Worm (Caenorhabditis elegans): ENCODE results near the gene parn-1.

ce11 chrV:12661619-12662018 lies 33.4 kb downstream of the parn-1 start, which contains the start of gene W05B10.3:
- no peak for TF ChIP-seq bed-1 (GFP tag; IDR thresholded peaks at IDR 0.05)
- TF ChIP-seq T07F8.4 (tag; optimal IDR thresholded peaks at IDR 0.05): no peak
- TF ChIP-seq ama-1 (optimal IDR thresholded peaks at IDR 0.05): no peak
- TF ChIP-seq ama-1 (GFP tag; optimal IDR thresholded peaks at IDR 0.05): no peak
- TF ChIP-seq Y53F4B.3 (GFP tag; IDR thresholded peaks at IDR 0.05): no peak
- TF ChIP-seq egl-44 (GFP tag; IDR thresholded peaks at IDR 0.05): no peak
